Worm (Caenorhabditis elegans) whole organism, L3 larva: ENCODE data around the gene F19G12.11.

ENCODE experiments used
- R02D3.7 ChIP-seq: fragments of 150-350 bp; optimal IDR thresholded peaks from 2 replicates; lab custom pipeline; 2014; ENCODE audit warnings: missing biosample characterization, missing genetic modification characterization
- ZK546.5 ChIP-seq: sonication (generic microtip); optimal IDR thresholded peaks from 2 replicates; lab custom pipeline; 2017; ENCODE audit warnings: missing biosample characterization, missing genetic modification characterization
- ama-1 ChIP-seq: fragments of 150-350 bp; optimal IDR thresholded peaks from 2 replicates; lab custom pipeline; 2018
- ceh-16 ChIP-seq: sonication (generic microtip); optimal IDR thresholded peaks from 2 replicates; lab custom pipeline; 2017; ENCODE audit warnings: missing biosample characterization, missing genetic modification characterization
- ceh-82 ChIP-seq: fragments of 150-350 bp; optimal IDR thresholded peaks from 2 replicates; lab custom pipeline; 2014; ENCODE audit warnings: missing biosample characterization, missing genetic modification characterization
- egl-27 ChIP-seq: sonication (generic microtip); optimal IDR thresholded peaks from 4 replicates; lab custom pipeline; 2017; ENCODE audit warnings: missing biosample characterization, missing genetic modification reagents, missing genetic modification characterization
- elt-2 ChIP-seq: sonication (generic microtip); optimal IDR thresholded peaks from 2 replicates; lab custom pipeline; 2016; ENCODE audit warnings: missing genetic modification reagents, mild to moderate bottlenecking, missing genetic modification characterization, missing compliant biosample characterization
- elt-3 ChIP-seq, 3 experiments: fragments of 150-350 bp in 1 of 3; sonication (generic microtip) in 2 of 3; optimal IDR thresholded peaks; 2 replicates in 2 of 3; 4 replicates in 1 of 3; lab custom pipeline; 2014 to 2017; ENCODE audit warnings: missing biosample characterization in 3 of 3, missing genetic modification characterization in 3 of 3
- eor-1 ChIP-seq, 2 experiments: fragments of 150-350 bp; optimal IDR thresholded peaks; 2 replicates each; lab custom pipeline; 2014 to 2018; ENCODE audit warnings: missing biosample characterization in 2 of 2, missing genetic modification characterization in 2 of 2
- fkh-2 ChIP-seq: fragments of 150-350 bp; optimal IDR thresholded peaks from 2 replicates; lab custom pipeline; 2014; ENCODE audit warnings: missing biosample characterization, missing genetic modification reagents, missing genetic modification characterization
- fos-1 ChIP-seq: fragments of 150-350 bp; optimal IDR thresholded peaks from 2 replicates; lab custom pipeline; 2014; ENCODE audit warnings: missing biosample characterization, missing genetic modification characterization
- hmg-11 ChIP-seq: sonication (generic microtip); optimal IDR thresholded peaks from 2 replicates; lab custom pipeline; 2016; ENCODE audit warnings: missing genetic modification characterization, missing compliant biosample characterization
- jun-1 ChIP-seq: fragments of 150-350 bp; optimal IDR thresholded peaks from 2 replicates; lab custom pipeline; 2014; ENCODE audit warnings: missing biosample characterization, missing genetic modification reagents, missing genetic modification characterization
- lin-15B ChIP-seq: fragments of 150-350 bp; optimal IDR thresholded peaks from 2 replicates; lab custom pipeline; 2014; ENCODE audit warnings: missing biosample characterization, missing genetic modification characterization
- lin-39 ChIP-seq: fragments of 150-350 bp; optimal IDR thresholded peaks from 2 replicates; lab custom pipeline; 2018; ENCODE audit warnings: missing biosample characterization, missing genetic modification reagents, missing genetic modification characterization
- lsy-12 ChIP-seq: sonication (generic microtip); optimal IDR thresholded peaks from 2 replicates; lab custom pipeline; 2016; ENCODE audit warnings: mild to moderate bottlenecking, missing genetic modification characterization, missing compliant biosample characterization
- mml-1 ChIP-seq: fragments of 150-350 bp; sonication (generic microtip); optimal IDR thresholded peaks from 3 replicates; lab custom pipeline; 2014; ENCODE audit warnings: missing biosample characterization, missing genetic modification characterization
- nfya-1 ChIP-seq: sonication (generic microtip); optimal IDR thresholded peaks from 2 replicates; lab custom pipeline; 2017; ENCODE audit warnings: missing genetic modification characterization, mild to moderate bottlenecking, missing compliant biosample characterization, antibody characterized with exemption, moderate library complexity; ENCODE audit not compliant: insufficient read depth
- nhr-11 ChIP-seq: fragments of 150-350 bp; optimal IDR thresholded peaks from 2 replicates; lab custom pipeline; 2014; ENCODE audit warnings: missing biosample characterization, missing genetic modification characterization
- nhr-12 ChIP-seq: fragments of 150-350 bp; optimal IDR thresholded peaks from 2 replicates; lab custom pipeline; 2014; ENCODE audit warnings: missing biosample characterization, missing genetic modification characterization
- nhr-25 ChIP-seq: sonication (generic microtip); optimal IDR thresholded peaks from 2 replicates; lab custom pipeline; 2017; ENCODE audit warnings: missing biosample characterization, missing genetic modification characterization
- nhr-28 ChIP-seq: fragments of 150-350 bp; optimal IDR thresholded peaks from 2 replicates; lab custom pipeline; 2014; ENCODE audit warnings: missing biosample characterization, missing genetic modification characterization
- nhr-43 ChIP-seq: sonication (generic microtip); optimal IDR thresholded peaks from 2 replicates; lab custom pipeline; 2016; ENCODE audit warnings: mild to moderate bottlenecking, missing genetic modification characterization, missing compliant biosample characterization; ENCODE audit not compliant: poor library complexity, severe bottlenecking
- nhr-67 ChIP-seq: fragments of 150-350 bp; optimal IDR thresholded peaks from 2 replicates; lab custom pipeline; 2014; ENCODE audit warnings: missing biosample characterization, missing genetic modification characterization
- nhr-76 ChIP-seq: fragments of 150-350 bp; sonication (generic microtip); optimal IDR thresholded peaks from 5 replicates; lab custom pipeline; 2014; ENCODE audit warnings: missing biosample characterization, missing genetic modification characterization
- nhr-77 ChIP-seq: fragments of 150-350 bp; optimal IDR thresholded peaks from 2 replicates; lab custom pipeline; 2014; ENCODE audit warnings: missing biosample characterization, missing genetic modification characterization
- pha-4 ChIP-seq: fragments of 150-350 bp; optimal IDR thresholded peaks from 2 replicates; lab custom pipeline; 2014; ENCODE audit warnings: missing biosample characterization, missing genetic modification reagents, missing genetic modification characterization
- pqm-1 ChIP-seq: fragments of 150-350 bp; optimal IDR thresholded peaks from 2 replicates; lab custom pipeline; 2017; ENCODE audit warnings: missing biosample characterization, missing genetic modification characterization, inconsistent platforms
- sea-2 ChIP-seq: fragments of 150-350 bp; sonication (generic microtip); optimal IDR thresholded peaks from 4 replicates; lab custom pipeline; 2014; ENCODE audit warnings: missing biosample characterization, missing genetic modification reagents, missing genetic modification characterization
- skn-1 ChIP-seq: fragments of 150-350 bp; optimal IDR thresholded peaks from 2 replicates; lab custom pipeline; 2014; ENCODE audit warnings: missing biosample characterization, missing genetic modification characterization
- tbx-2 ChIP-seq: sonication (generic microtip); optimal IDR thresholded peaks from 2 replicates; lab custom pipeline; 2016; ENCODE audit warnings: mild to moderate bottlenecking, missing genetic modification characterization, missing compliant biosample characterization
- unc-62 ChIP-seq: fragments of 150-350 bp; sonication (generic microtip); optimal IDR thresholded peaks from 4 replicates; lab custom pipeline; 2014; ENCODE audit warnings: missing biosample characterization, missing genetic modification reagents, missing genetic modification characterization
- zag-1 ChIP-seq: fragments of 150-350 bp; optimal IDR thresholded peaks from 2 replicates; lab custom pipeline; 2014; ENCODE audit warnings: missing biosample characterization, missing genetic modification characterization
- ztf-11 ChIP-seq: fragments of 150-350 bp; optimal IDR thresholded peaks from 2 replicates; lab custom pipeline; 2014; ENCODE audit warnings: missing biosample characterization, missing genetic modification characterization
- ztf-4 ChIP-seq: fragments of 150-350 bp; optimal IDR thresholded peaks from 2 replicates; lab custom pipeline; 2014; ENCODE audit warnings: missing biosample characterization, missing genetic modification characterization

Gene F19G12.11

DNA sequence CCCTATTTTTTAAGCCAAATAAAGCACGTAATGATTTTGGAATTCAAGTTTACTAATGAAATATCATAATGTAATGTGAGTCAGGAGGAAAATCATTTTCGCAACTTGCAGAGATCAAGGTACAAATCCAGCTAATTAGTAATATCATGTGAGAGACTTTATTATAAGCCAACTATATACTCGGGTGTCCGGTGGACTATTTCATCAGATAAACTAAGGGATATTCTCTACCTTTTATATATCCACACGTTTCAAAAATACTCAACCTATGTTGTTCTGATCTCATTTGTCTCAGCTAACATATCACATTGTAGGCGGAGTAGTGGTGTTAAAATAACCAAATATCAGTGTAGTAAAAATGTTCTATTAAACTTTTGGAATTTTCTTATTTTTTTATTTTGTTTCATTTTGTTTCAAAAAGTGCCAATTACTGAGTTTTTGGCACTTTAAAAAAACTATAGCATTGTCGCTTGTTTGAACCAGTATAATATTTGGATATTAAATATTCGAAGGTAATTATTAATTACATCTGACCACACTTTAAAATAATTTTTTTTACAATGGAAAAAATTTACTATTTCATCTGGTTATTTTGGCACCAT is 36.8 kb downstream of the F19G12.11 start (continued):
- TF ChIP-seq eor-1 (tag; optimal IDR thresholded peaks at IDR 0.05; lab: Kevin White, UChicago): no peak
- TF ChIP-seq nhr-12 (tag; lab: Kevin White, UChicago): no peak
- TF ChIP-seq unc-62 (GFP tag; lab: Kevin White, UChicago): peak; percentile 66
- TF ChIP-seq R02D3.7 (tag; lab: Kevin White, UChicago): peak; percentile 83
- peak; percentile 92 for TF ChIP-seq nhr-77
- peak; percentile 31 for TF ChIP-seq fkh-2 (tag; lab: Kevin White, UChicago)
- peak; percentile 66 for TF ChIP-seq pha-4
- TF ChIP-seq nhr-25 (tag; lab: Kevin White, UChicago): peak; percentile 79
- peak; percentile 88 for TF ChIP-seq nhr-11 (tag; lab: Kevin White, UChicago)

DNA sequence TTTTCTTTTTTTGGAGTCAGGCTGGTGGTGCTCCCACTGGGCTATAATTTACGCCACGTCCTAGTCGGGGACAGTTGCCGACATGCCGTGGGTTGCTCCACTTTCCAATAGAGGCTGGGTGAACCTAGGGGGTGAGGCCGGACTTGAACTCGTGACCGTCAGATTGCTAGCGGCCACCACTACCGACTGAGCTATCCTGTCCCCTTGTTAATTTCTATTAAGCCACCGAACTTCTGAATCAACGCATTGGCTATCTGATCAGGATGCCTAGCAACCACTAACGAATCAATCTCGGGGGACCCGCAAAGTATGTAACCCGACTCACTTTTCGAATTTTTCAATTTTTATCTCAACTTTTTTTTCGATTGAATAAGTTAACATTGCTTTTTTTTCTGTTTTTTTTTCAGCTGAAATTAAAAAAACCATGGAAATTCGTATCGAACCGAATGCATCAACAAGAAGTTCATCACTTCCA is 39.4 kb downstream of the F19G12.11 start, which contains the start of gene F56C3.1:
Gene F56C3.1, plus strand, starts transcription at position 425 of the 475 bp plus-strand sequence.
- TF ChIP-seq fos-1 (tag; lab: Kevin White, UChicago) (no peak), elt-2 (tag; lab: Kevin White, UChicago) (peak; percentile 6)
- TF ChIP-seq, all 47 proteins: peak for 1

DNA sequence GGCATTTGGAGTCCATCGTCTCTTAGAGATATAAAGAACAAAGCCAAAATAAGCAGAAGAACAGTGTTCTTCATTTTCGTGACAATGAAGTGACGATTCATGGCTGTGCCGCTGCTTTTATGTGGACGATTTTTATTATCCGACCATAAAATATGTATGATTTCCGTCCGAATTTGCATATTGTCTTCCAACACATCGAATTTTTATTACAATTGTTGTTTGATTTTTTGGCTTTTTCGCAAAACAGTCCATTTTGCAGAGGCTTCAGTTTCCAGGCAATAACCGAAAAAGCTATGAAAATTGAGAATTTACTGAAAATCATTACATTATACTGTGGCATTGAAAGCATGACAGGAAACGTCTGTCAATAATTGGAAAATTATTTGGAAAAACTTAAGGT is 41.8 kb downstream of the F19G12.11 start, which contains the start of gene F56C3.8:
Gene F56C3.8, minus strand, starts transcription at position 101 of the 400 bp plus-strand sequence.
- TF ChIP-seq nhr-76 (tag; lab: Kevin White, UChicago): no peak

DNA sequence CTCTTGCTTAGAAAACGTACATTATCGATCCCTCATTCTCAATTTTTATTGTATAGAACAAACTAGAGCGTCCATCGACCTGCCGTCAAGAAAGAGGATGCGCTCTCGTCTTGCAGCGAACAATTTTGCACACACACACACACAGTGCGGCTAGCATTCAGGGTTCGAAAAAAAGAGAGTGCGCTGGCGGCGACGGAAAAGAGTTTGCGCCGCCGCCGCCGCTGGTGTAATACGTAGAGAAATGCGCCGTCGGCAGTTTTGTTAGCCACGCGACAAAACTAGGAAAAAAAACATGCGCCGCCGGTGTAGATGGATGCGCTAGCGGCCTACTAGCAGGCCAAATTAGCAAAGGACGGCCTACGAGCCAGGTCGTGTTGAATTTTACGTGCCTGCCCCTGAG is 42.8 kb downstream of the F19G12.11 start:
- TF ChIP-seq jun-1: no peak
- TF ChIP-seq nhr-77: no peak
- no peak for TF ChIP-seq fos-1 (tag; lab: Kevin White, UChicago)
- no peak for TF ChIP-seq skn-1 (tag; lab: Kevin White, UChicago)
- no peak for TF ChIP-seq ceh-82 (tag; lab: Kevin White, UChicago)
- TF ChIP-seq lsy-12 (tag; lab: Kevin White, UChicago): no peak
- TF ChIP-seq pqm-1 (tag; lab: Kevin White, UChicago): no peak
- no peak for TF ChIP-seq nhr-67 (tag; lab: Kevin White, UChicago)
- TF ChIP-seq nhr-28: no peak
- no peak for TF ChIP-seq nhr-12 (tag; lab: Kevin White, UChicago)
- no peak for TF ChIP-seq fkh-2 (tag; lab: Kevin White, UChicago)
- no peak for TF ChIP-seq ceh-16 (tag; lab: Kevin White, UChicago)
- TF ChIP-seq tbx-2: no peak
- no peak for TF ChIP-seq R02D3.7 (tag; lab: Kevin White, UChicago)
- no peak for TF ChIP-seq ztf-11 (tag; lab: Kevin White, UChicago)
- TF ChIP-seq ztf-4 (tag; lab: Kevin White, UChicago): no peak
- no peak for TF ChIP-seq nhr-76 (tag; lab: Kevin White, UChicago)
- no peak for TF ChIP-seq egl-27 (tag; lab: Kevin White, UChicago)
- no peak for TF ChIP-seq zag-1 (tag; lab: Kevin White, UChicago)

DNA sequence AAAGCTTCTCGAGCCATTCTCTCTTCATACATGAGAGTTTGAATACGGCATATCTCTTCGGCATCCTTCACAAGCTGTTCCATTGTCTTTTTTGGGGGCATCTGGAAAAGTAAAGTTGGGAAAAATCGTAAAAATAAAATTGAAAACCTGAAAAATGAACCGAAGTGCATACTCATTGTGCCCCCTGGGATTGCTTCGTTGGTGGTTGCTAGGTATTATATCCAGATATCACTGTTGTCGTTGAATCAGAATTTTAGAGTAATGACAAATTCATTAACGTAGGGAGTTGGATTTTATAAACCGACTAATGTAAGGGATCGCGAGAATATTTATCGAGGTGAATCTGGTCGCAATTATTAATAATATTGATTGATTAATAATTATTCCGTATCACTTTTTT is 44.8 kb downstream of the F19G12.11 start, which contains the start of gene F56C3.10:
Gene F56C3.10, minus strand, starts transcription at position 101 of the 400 bp plus-strand sequence.
- TF ChIP-seq ceh-16 (tag; lab: Kevin White, UChicago) (no peak), ZK546.5 (tag; lab: Kevin White, UChicago) (no peak), nhr-28 (no peak), lin-15B (tag; lab: Kevin White, UChicago) (no peak), ama-1 (lab: Kevin White, UChicago) (no peak), hmg-11 (tag; lab: Kevin White, UChicago) (no peak), lin-39 (tag; lab: Kevin White, UChicago) (no peak), ztf-11 (tag; lab: Kevin White, UChicago) (no peak), mml-1 (tag; lab: Kevin White, UChicago) (no peak), sea-2 (GFP tag; lab: Kevin White, UChicago) (no peak), R02D3.7 (tag; lab: Kevin White, UChicago) (no peak), fkh-2 (tag; lab: Kevin White, UChicago) (no peak), nhr-11 (tag; lab: Kevin White, UChicago) (no peak), nhr-43 (tag; lab: Kevin White, UChicago) (no peak), elt-3 (tag; optimal IDR thresholded peaks at IDR 0.05; lab: Kevin White, UChicago) (no peak), nfya-1 (tag; lab: Kevin White, UChicago) (no peak), eor-1 (tag; optimal IDR thresholded peaks at IDR 0.05; lab: Kevin White, UChicago) (no peak), unc-62 (GFP tag; lab: Kevin White, UChicago) (no peak)
